Worm (Caenorhabditis elegans): ENCODE results near the gene T05C1.1.

Gene T05C1.1

DNA sequence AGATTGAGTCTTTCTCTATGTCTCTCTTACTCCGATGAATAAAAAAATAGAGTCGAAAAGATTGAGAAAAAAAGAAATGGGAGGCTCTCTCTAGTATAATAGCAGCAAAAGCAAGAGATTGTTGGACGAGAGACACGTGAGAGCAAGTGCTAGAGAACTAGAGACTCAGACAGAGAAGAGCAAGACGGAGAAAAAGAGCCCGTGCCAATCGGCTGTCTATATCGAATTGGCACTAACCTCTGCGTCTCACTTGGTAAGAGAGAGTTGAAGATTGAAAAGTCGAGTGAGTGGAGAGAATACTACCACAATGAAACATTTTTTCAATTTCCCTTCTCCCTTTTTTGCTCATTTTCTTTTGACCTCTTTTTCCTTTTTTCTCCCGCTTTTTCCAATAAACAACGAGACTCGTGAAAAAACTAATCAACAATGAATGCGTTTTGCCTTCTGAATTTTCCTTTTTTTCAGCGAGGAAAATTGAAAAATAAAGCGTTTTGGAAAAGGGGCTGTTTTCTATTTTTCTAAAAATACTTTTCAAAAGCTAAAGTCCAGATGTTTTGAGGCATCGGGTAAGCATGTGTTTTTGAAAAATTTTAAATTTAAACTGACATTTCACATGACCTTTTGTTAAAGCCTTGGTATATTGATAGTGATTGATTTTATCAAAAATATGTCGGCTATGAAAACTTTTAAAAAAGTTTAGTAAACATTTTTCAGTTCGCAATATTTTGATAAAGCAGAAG is 28.3 kb downstream of the T05C1.1 start (continued):
- TF ChIP-seq mep-1 (tag; optimal IDR thresholded peaks at IDR 0.05) (peak; percentile 63), aha-1 (tag) (peak; percentile 60), saeg-2 (GFP tag; IDR thresholded peaks at IDR 0.05) (no peak), F37D6.2 (tag; optimal IDR thresholded peaks at IDR 0.05) (peak; percentile 28), unc-39 (tag; optimal IDR thresholded peaks at IDR 0.05) (no peak), lin-13 (GFP tag; optimal IDR thresholded peaks at IDR 0.05) (peak; percentile 23), hlh-11 (tag; optimal IDR thresholded peaks at IDR 0.05) (peak; percentile 70), lim-7 (GFP tag; IDR thresholded peaks at IDR 0.05) (no peak), rbr-2 (tag; optimal IDR thresholded peaks at IDR 0.05) (peak; percentile 74), lin-38 (GFP tag; IDR thresholded peaks at IDR 0.05) (peak; percentile 45), gei-8 (GFP tag; optimal IDR thresholded peaks at IDR 0.05) (no peak), hif-1 (tag; optimal IDR thresholded peaks at IDR 0.05) (peak in 1 of 2 experiments; percentile 49), ztf-11 (tag; optimal IDR thresholded peaks at IDR 0.05) (no peak), lsy-2 (tag; optimal IDR thresholded peaks at IDR 0.05) (peak; percentile 73 to 76), ceh-20 (GFP tag; IDR thresholded peaks at IDR 0.05) (peak; percentile 40; the same call in 1 of the 2 replicates), dpl-1 (GFP tag; optimal IDR thresholded peaks at IDR 0.05) (peak; percentile 46), ctbp-1 (GFP tag; IDR thresholded peaks at IDR 0.05) (peak; percentile 64; the same call in 1 of the 2 replicates), pqm-1 (tag; optimal IDR thresholded peaks at IDR 0.05) (peak; percentile 15), Y5F2A.4 (GFP tag; optimal IDR thresholded peaks at IDR 0.05) (no peak), mes-2 (tag; optimal IDR thresholded peaks at IDR 0.05; ENCODE audit: poor library complexity, severe bottlenecking) (peak; percentile 31)

DNA sequence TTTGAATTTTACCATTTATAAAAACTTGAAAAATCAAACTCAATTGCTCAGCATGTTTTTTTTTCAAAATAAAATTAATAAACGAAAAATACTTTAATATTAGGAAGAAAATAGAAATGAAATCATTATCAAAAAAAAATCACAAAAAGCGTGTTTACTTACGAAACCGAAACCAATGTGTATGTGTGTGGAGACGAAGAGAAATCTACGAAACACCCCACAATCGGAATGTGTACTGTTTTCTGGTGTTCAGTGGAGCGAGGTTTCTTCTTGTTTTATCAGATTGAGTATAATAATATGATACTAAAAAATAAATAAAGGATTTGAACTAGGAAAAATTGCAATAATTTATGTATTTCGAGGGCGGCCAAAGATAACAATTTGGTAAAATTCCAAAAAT is 29.3 kb downstream of the T05C1.1 start:
- TF ChIP-seq snpc-1.2 (GFP tag; IDR thresholded peaks at IDR 0.05) (no peak), saeg-2 (GFP tag; IDR thresholded peaks at IDR 0.05) (no peak), Y48G9A.11 (GFP tag; IDR thresholded peaks at IDR 0.05) (no peak), fos-1 (tag; optimal IDR thresholded peaks at IDR 0.05) (no peak), D1046.2 (GFP tag; IDR thresholded peaks at IDR 0.05) (no peak), aly-2 (tag; optimal IDR thresholded peaks at IDR 0.05) (no peak), madf-9 (GFP tag; conservative IDR thresholded peaks at IDR 0.05) (no peak), lin-1 (GFP tag; IDR thresholded peaks at IDR 0.05) (no peak), spr-3 (GFP tag; optimal IDR thresholded peaks at IDR 0.05) (no peak), lin-29 (GFP tag; IDR thresholded peaks at IDR 0.05) (no peak), F26F4.8 (GFP tag; conservative IDR thresholded peaks at IDR 0.05) (no peak), tag-97 (GFP tag; IDR thresholded peaks at IDR 0.05) (no peak), nhr-6 (tag; optimal IDR thresholded peaks at IDR 0.05) (no peak), daf-19 (GFP tag; conservative IDR thresholded peaks at IDR 0.05) (no peak), dmd-8 (GFP tag; IDR thresholded peaks at IDR 0.05) (no peak), snpc-4 (tag; optimal IDR thresholded peaks at IDR 0.05) (no peak), daf-16 (GFP tag; optimal IDR thresholded peaks at IDR 0.05) (no peak), daf-16 (tag; optimal IDR thresholded peaks at IDR 0.05) (peak; percentile 98), dve-1 (tag; optimal IDR thresholded peaks at IDR 0.05; ENCODE audit: insufficient read depth) (peak; percentile 68), set-16 (GFP tag; IDR thresholded peaks at IDR 0.05) (no peak), mxl-3 (GFP tag; optimal IDR thresholded peaks at IDR 0.05) (no peak), nhr-77 (tag; optimal IDR thresholded peaks at IDR 0.05) (peak; percentile 53), skn-1 (tag; optimal IDR thresholded peaks at IDR 0.05) (no peak), arid-1 (GFP tag; conservative IDR thresholded peaks at IDR 0.05) (no peak), aha-1 (tag) (no peak), T20F7.1 (GFP tag; optimal IDR thresholded peaks at IDR 0.05) (no peak), tra-1 (GFP tag; IDR thresholded peaks at IDR 0.05) (no peak), F49E8.2 (tag; optimal IDR thresholded peaks at IDR 0.05; ENCODE audit: borderline replicate concordance) (no peak), Y5F2A.4 (GFP tag; optimal IDR thresholded peaks at IDR 0.05) (no peak), ceh-28 (tag; optimal IDR thresholded peaks at IDR 0.05) (no peak), cey-2 (tag; optimal IDR thresholded peaks at IDR 0.05; ENCODE audit: borderline replicate concordance, insufficient read depth) (no peak), nhr-42 (GFP tag; IDR thresholded peaks at IDR 0.05) (no peak), F37D6.2 (tag; optimal IDR thresholded peaks at IDR 0.05) (no peak), ceh-62 (tag; optimal IDR thresholded peaks at IDR 0.05) (no peak)

Measured in whole organism, L4 larva.